Worm (Caenorhabditis elegans) whole organism, L3 larva: ENCODE results near the gene F56D3.1.

Experiments used
- fkh-10 ChIP-seq: sonication (generic microtip); optimal IDR thresholded peaks from 2 replicates; lab custom pipeline; 2017; ENCODE audit warnings: missing biosample characterization, missing genetic modification reagents, missing genetic modification characterization
- ztf-11 ChIP-seq: fragments of 150-350 bp; optimal IDR thresholded peaks from 2 replicates; lab custom pipeline; 2014; ENCODE audit warnings: missing biosample characterization, missing genetic modification characterization

ce11 chrII:4155112-4155823 lies 9.1 kb downstream of the F56D3.1 start, which contains the start of gene R03H10.2:
- TF ChIP-seq ztf-11 (no peak), fkh-10 (GFP tag; lab: Kevin White, UChicago) (no peak)
